Worm (Caenorhabditis elegans): ENCODE measurements around the gene akt-1.

akt-1 gene

ce11 chrV:10204863-10205338 is 43.8 kb upstream of the akt-1 start, which contains the start of the genes ZK856.19 and ZK856.11 (continued):
- TF ChIP-seq lin-38 (GFP tag; IDR thresholded peaks at IDR 0.05) (peak; percentile 70), fkh-10 (GFP tag; optimal IDR thresholded peaks at IDR 0.05) (no peak), dmd-6 (GFP tag; IDR thresholded peaks at IDR 0.05) (peak; percentile 42; the same call in 1 of the 2 replicates), rbr-2 (tag; optimal IDR thresholded peaks at IDR 0.05) (peak; percentile 62), dve-1 (tag; optimal IDR thresholded peaks at IDR 0.05; ENCODE audit: insufficient read depth) (peak; percentile 44), T20F7.1 (GFP tag; optimal IDR thresholded peaks at IDR 0.05) (peak; percentile 42), hmg-1.1 (GFP tag; IDR thresholded peaks at IDR 0.05) (0 out of 2 replicates have a peak, but pooled peaks have one; percentile 23), dpl-1 (GFP tag; optimal IDR thresholded peaks at IDR 0.05) (peak; percentile 57), hlh-30 (tag; optimal IDR thresholded peaks at IDR 0.05; ENCODE audit: insufficient read depth) (peak; percentile 24), zfp-2 (tag; optimal IDR thresholded peaks at IDR 0.05) (no peak), R02D3.7 (tag; optimal IDR thresholded peaks at IDR 0.05) (peak; percentile 13), nhr-102 (tag; optimal IDR thresholded peaks at IDR 0.05) (peak; percentile 64)

ce11 chrV:10205483-10205882 is 43.2 kb upstream of the akt-1 start, which contains the start of gene ZK856.16:
TSS of gene ZK856.16 (minus strand) at chrV:10205583.
- TF ChIP-seq ceh-82 (tag; optimal IDR thresholded peaks at IDR 0.05), result no peak
- TF ChIP-seq F44E2.7 (GFP tag; IDR thresholded peaks at IDR 0.05), result no peak
- no peak for TF ChIP-seq spr-3 (GFP tag; optimal IDR thresholded peaks at IDR 0.05)
- TF ChIP-seq ceh-62 (tag; optimal IDR thresholded peaks at IDR 0.05), result no peak
- no peak for TF ChIP-seq ZK546.5 (tag; optimal IDR thresholded peaks at IDR 0.05)

ce11 chrV:10206502-10206901 is 42.2 kb upstream of the akt-1 start, which contains the start of gene rpc-25:
TSS of gene rpc-25 (minus strand) at chrV:10206602.
- TF ChIP-seq zip-2 (tag; optimal IDR thresholded peaks at IDR 0.05), result no peak
- TF ChIP-seq D1046.2 (GFP tag; IDR thresholded peaks at IDR 0.05), result no peak
- no peak for TF ChIP-seq mxl-2 (GFP tag; conservative IDR thresholded peaks at IDR 0.05)

- TF ChIP-seq duxl-1 (tag; optimal IDR thresholded peaks at IDR 0.05; ENCODE audit: poor library complexity) (peak; percentile 35), mdt-29 (GFP tag; IDR thresholded peaks at IDR 0.05) (no peak)
Observed at ce11 chrV:10210244-10210643, 38.5 kb upstream of the akt-1 start, which contains the start of gene tftc-3. TSS of gene tftc-3 (minus strand) at chrV:10210344.

- no peak for TF ChIP-seq snpc-1.2 (GFP tag; IDR thresholded peaks at IDR 0.05)
- no peak for TF ChIP-seq spr-1 (tag; optimal IDR thresholded peaks at IDR 0.05)
- TF ChIP-seq saeg-2 (GFP tag; IDR thresholded peaks at IDR 0.05), result no peak
- TF ChIP-seq dmd-6 (GFP tag; IDR thresholded peaks at IDR 0.05), result no peak
- TF ChIP-seq gei-8 (GFP tag; optimal IDR thresholded peaks at IDR 0.05), result no peak
- TF ChIP-seq skn-1 (tag; optimal IDR thresholded peaks at IDR 0.05), result no peak
- no peak for TF ChIP-seq F26F4.8 (GFP tag; conservative IDR thresholded peaks at IDR 0.05)
- no peak for TF ChIP-seq nhr-102 (tag; optimal IDR thresholded peaks at IDR 0.05)
- no peak for TF ChIP-seq dmd-9 (GFP tag; IDR thresholded peaks at IDR 0.05)
- no peak for TF ChIP-seq madf-9 (GFP tag; conservative IDR thresholded peaks at IDR 0.05)
- TF ChIP-seq rbr-2 (tag; optimal IDR thresholded peaks at IDR 0.05), result no peak
- TF ChIP-seq ces-1 (GFP tag; optimal IDR thresholded peaks at IDR 0.05), result no peak
- no peak for TF ChIP-seq zag-1 (tag; optimal IDR thresholded peaks at IDR 0.05)
Observed at ce11 chrV:10212027-10212426, 36.7 kb upstream of the akt-1 start, which contains the start of gene zhit-3. TSS of gene zhit-3 (minus strand) at chrV:10212127.

ce11 chrV:10212627-10213026 is 36.1 kb upstream of the akt-1 start, which contains the start of gene hpo-40:
TSS of gene hpo-40 (plus strand) at chrV:10212927.
- TF ChIP-seq daf-16 (GFP tag; optimal IDR thresholded peaks at IDR 0.05) (no peak), daf-16 (tag; optimal IDR thresholded peaks at IDR 0.05) (no peak), zip-2 (tag; optimal IDR thresholded peaks at IDR 0.05) (no peak), sdz-12 (GFP tag; optimal IDR thresholded peaks at IDR 0.05) (no peak), cey-2 (tag; optimal IDR thresholded peaks at IDR 0.05; ENCODE audit: borderline replicate concordance, insufficient read depth) (no peak), lir-3 (tag; optimal IDR thresholded peaks at IDR 0.05) (no peak), nhr-42 (GFP tag; IDR thresholded peaks at IDR 0.05) (no peak), spr-3 (GFP tag; optimal IDR thresholded peaks at IDR 0.05) (no peak), hlh-30 (tag; optimal IDR thresholded peaks at IDR 0.05; ENCODE audit: insufficient read depth) (no peak), zag-1 (tag; optimal IDR thresholded peaks at IDR 0.05) (no peak), Y48G9A.11 (GFP tag; IDR thresholded peaks at IDR 0.05) (no peak), daf-12 (tag; optimal IDR thresholded peaks at IDR 0.05) (no peak), arid-1 (GFP tag; conservative IDR thresholded peaks at IDR 0.05) (no peak), lin-13 (GFP tag; optimal IDR thresholded peaks at IDR 0.05) (no peak), dpl-1 (GFP tag; optimal IDR thresholded peaks at IDR 0.05) (no peak)

All from whole organism, L4 larva.